Fruit fly (Drosophila melanogaster): ENCODE results near the gene Ugt36F1.

DNA sequence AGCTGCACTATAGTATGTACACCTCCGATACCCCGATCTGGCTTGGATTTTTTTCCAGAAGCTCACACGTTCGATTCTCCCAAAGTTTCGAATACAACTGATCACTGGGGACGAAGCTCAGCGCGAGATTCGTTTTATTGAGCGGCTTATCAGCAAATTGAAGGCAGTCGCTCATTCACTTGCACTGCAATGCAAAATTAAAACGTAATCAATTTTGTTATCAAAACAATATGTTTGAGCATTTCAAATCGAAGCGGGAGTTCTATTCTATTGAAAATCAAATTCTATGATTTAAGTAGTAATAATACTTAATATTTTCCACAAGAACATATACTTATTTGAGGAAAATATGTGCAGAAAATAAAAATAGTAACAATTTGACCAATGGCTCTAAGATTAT, 25.3 kb downstream of the Ugt36F1 start, which contains the start of gene CG33120:
- no peak for TF ChIP-seq CG3919 (GFP tag; optimal IDR thresholded peaks at IDR 0.05)
- no peak for TF ChIP-seq CG10631 (GFP tag; optimal IDR thresholded peaks at IDR 0.05)
- TF ChIP-seq CG7368 (GFP tag; optimal IDR thresholded peaks at IDR 0.05), result no peak
- TF ChIP-seq Lpt (GFP tag; optimal IDR thresholded peaks at IDR 0.05), result no peak
- TF ChIP-seq CG16779 (tag; optimal IDR thresholded peaks at IDR 0.05), result no peak
- no peak for TF ChIP-seq Met (GFP tag; optimal IDR thresholded peaks at IDR 0.05)
- no peak for TF ChIP-seq CG8319 (GFP tag; optimal IDR thresholded peaks at IDR 0.05)
